Worm (Caenorhabditis elegans) whole organism, L3 larva: Measurements from ENCODE around the gene polh-1.

ENCODE experiments used
- ZK546.5 ChIP-seq: sonication (generic microtip); optimal IDR thresholded peaks from 2 replicates; lab custom pipeline; 2017; ENCODE audit warnings: missing biosample characterization, missing genetic modification characterization
- aly-2 ChIP-seq: fragments of 150-350 bp; optimal IDR thresholded peaks from 2 replicates; lab custom pipeline; 2014; ENCODE audit warnings: missing biosample characterization, missing genetic modification characterization
- ama-1 ChIP-seq: fragments of 150-350 bp; optimal IDR thresholded peaks from 2 replicates; lab custom pipeline; 2018
- ceh-16 ChIP-seq: sonication (generic microtip); optimal IDR thresholded peaks from 2 replicates; lab custom pipeline; 2017; ENCODE audit warnings: missing biosample characterization, missing genetic modification characterization
- ceh-28 ChIP-seq: fragments of 150-350 bp; optimal IDR thresholded peaks from 2 replicates; lab custom pipeline; 2014; ENCODE audit warnings: missing biosample characterization, missing genetic modification reagents, missing genetic modification characterization
- ceh-82 ChIP-seq: fragments of 150-350 bp; optimal IDR thresholded peaks from 2 replicates; lab custom pipeline; 2014; ENCODE audit warnings: missing biosample characterization, missing genetic modification characterization
- ceh-9 ChIP-seq: sonication (generic microtip); optimal IDR thresholded peaks from 2 replicates; lab custom pipeline; 2018; ENCODE audit warnings: missing biosample characterization, missing genetic modification characterization
- daf-12 ChIP-seq: fragments of 150-350 bp; optimal IDR thresholded peaks from 2 replicates; lab custom pipeline; 2014; ENCODE audit warnings: missing biosample characterization, missing genetic modification reagents, missing genetic modification characterization
- egl-5 ChIP-seq: fragments of 150-350 bp; optimal IDR thresholded peaks from 2 replicates; lab custom pipeline; 2017; ENCODE audit warnings: missing biosample characterization, missing genetic modification reagents, missing genetic modification characterization, inconsistent platforms
- elt-1 ChIP-seq: fragments of 150-350 bp; optimal IDR thresholded peaks from 2 replicates; lab custom pipeline; 2014; ENCODE audit warnings: missing biosample characterization, missing genetic modification characterization
- elt-2 ChIP-seq: sonication (generic microtip); optimal IDR thresholded peaks from 2 replicates; lab custom pipeline; 2016; ENCODE audit warnings: missing genetic modification reagents, mild to moderate bottlenecking, missing genetic modification characterization, missing compliant biosample characterization
- elt-3 ChIP-seq, 3 experiments: fragments of 150-350 bp in 1 of 3; sonication (generic microtip) in 2 of 3; optimal IDR thresholded peaks; 2 replicates in 2 of 3; 4 replicates in 1 of 3; lab custom pipeline; 2014 to 2017; ENCODE audit warnings: missing biosample characterization in 3 of 3, missing genetic modification characterization in 3 of 3
- eor-1 ChIP-seq, 2 experiments: fragments of 150-350 bp; optimal IDR thresholded peaks; 2 replicates each; lab custom pipeline; 2014 to 2018; ENCODE audit warnings: missing biosample characterization in 2 of 2, missing genetic modification characterization in 2 of 2
- fkh-10 ChIP-seq: sonication (generic microtip); optimal IDR thresholded peaks from 2 replicates; lab custom pipeline; 2017; ENCODE audit warnings: missing biosample characterization, missing genetic modification reagents, missing genetic modification characterization
- fkh-2 ChIP-seq: fragments of 150-350 bp; optimal IDR thresholded peaks from 2 replicates; lab custom pipeline; 2014; ENCODE audit warnings: missing biosample characterization, missing genetic modification reagents, missing genetic modification characterization
- fos-1 ChIP-seq: fragments of 150-350 bp; optimal IDR thresholded peaks from 2 replicates; lab custom pipeline; 2014; ENCODE audit warnings: missing biosample characterization, missing genetic modification characterization
- hmg-11 ChIP-seq: sonication (generic microtip); optimal IDR thresholded peaks from 2 replicates; lab custom pipeline; 2016; ENCODE audit warnings: missing genetic modification characterization, missing compliant biosample characterization
- jun-1 ChIP-seq: fragments of 150-350 bp; optimal IDR thresholded peaks from 2 replicates; lab custom pipeline; 2014; ENCODE audit warnings: missing biosample characterization, missing genetic modification reagents, missing genetic modification characterization
- lin-39 ChIP-seq: fragments of 150-350 bp; optimal IDR thresholded peaks from 2 replicates; lab custom pipeline; 2018; ENCODE audit warnings: missing biosample characterization, missing genetic modification reagents, missing genetic modification characterization
- lsy-12 ChIP-seq: sonication (generic microtip); optimal IDR thresholded peaks from 2 replicates; lab custom pipeline; 2016; ENCODE audit warnings: mild to moderate bottlenecking, missing genetic modification characterization, missing compliant biosample characterization
- mml-1 ChIP-seq: fragments of 150-350 bp; sonication (generic microtip); optimal IDR thresholded peaks from 3 replicates; lab custom pipeline; 2014; ENCODE audit warnings: missing biosample characterization, missing genetic modification characterization
- nfya-1 ChIP-seq: sonication (generic microtip); optimal IDR thresholded peaks from 2 replicates; lab custom pipeline; 2017; ENCODE audit warnings: missing genetic modification characterization, mild to moderate bottlenecking, missing compliant biosample characterization, antibody characterized with exemption, moderate library complexity; ENCODE audit not compliant: insufficient read depth
- nhr-11 ChIP-seq: fragments of 150-350 bp; optimal IDR thresholded peaks from 2 replicates; lab custom pipeline; 2014; ENCODE audit warnings: missing biosample characterization, missing genetic modification characterization
- nhr-12 ChIP-seq: fragments of 150-350 bp; optimal IDR thresholded peaks from 2 replicates; lab custom pipeline; 2014; ENCODE audit warnings: missing biosample characterization, missing genetic modification characterization
- nhr-23 ChIP-seq: fragments of 150-350 bp; optimal IDR thresholded peaks from 2 replicates; lab custom pipeline; 2014; ENCODE audit warnings: missing biosample characterization, missing genetic modification reagents, missing genetic modification characterization
- nhr-25 ChIP-seq: sonication (generic microtip); optimal IDR thresholded peaks from 2 replicates; lab custom pipeline; 2017; ENCODE audit warnings: missing biosample characterization, missing genetic modification characterization
- nhr-28 ChIP-seq: fragments of 150-350 bp; optimal IDR thresholded peaks from 2 replicates; lab custom pipeline; 2014; ENCODE audit warnings: missing biosample characterization, missing genetic modification characterization
- nhr-43 ChIP-seq: sonication (generic microtip); optimal IDR thresholded peaks from 2 replicates; lab custom pipeline; 2016; ENCODE audit warnings: mild to moderate bottlenecking, missing genetic modification characterization, missing compliant biosample characterization; ENCODE audit not compliant: poor library complexity, severe bottlenecking
- nhr-76 ChIP-seq: fragments of 150-350 bp; sonication (generic microtip); optimal IDR thresholded peaks from 5 replicates; lab custom pipeline; 2014; ENCODE audit warnings: missing biosample characterization, missing genetic modification characterization
- nhr-77 ChIP-seq: fragments of 150-350 bp; optimal IDR thresholded peaks from 2 replicates; lab custom pipeline; 2014; ENCODE audit warnings: missing biosample characterization, missing genetic modification characterization
- pha-4 ChIP-seq: fragments of 150-350 bp; optimal IDR thresholded peaks from 2 replicates; lab custom pipeline; 2014; ENCODE audit warnings: missing biosample characterization, missing genetic modification reagents, missing genetic modification characterization
- pqm-1 ChIP-seq: fragments of 150-350 bp; optimal IDR thresholded peaks from 2 replicates; lab custom pipeline; 2017; ENCODE audit warnings: missing biosample characterization, missing genetic modification characterization, inconsistent platforms
- sea-2 ChIP-seq: fragments of 150-350 bp; sonication (generic microtip); optimal IDR thresholded peaks from 4 replicates; lab custom pipeline; 2014; ENCODE audit warnings: missing biosample characterization, missing genetic modification reagents, missing genetic modification characterization
- skn-1 ChIP-seq: fragments of 150-350 bp; optimal IDR thresholded peaks from 2 replicates; lab custom pipeline; 2014; ENCODE audit warnings: missing biosample characterization, missing genetic modification characterization
- tbx-2 ChIP-seq: sonication (generic microtip); optimal IDR thresholded peaks from 2 replicates; lab custom pipeline; 2016; ENCODE audit warnings: mild to moderate bottlenecking, missing genetic modification characterization, missing compliant biosample characterization
- unc-39 ChIP-seq: sonication (generic microtip); optimal IDR thresholded peaks from 4 replicates; lab custom pipeline; 2017; ENCODE audit warnings: missing biosample characterization, missing genetic modification characterization
- unc-62 ChIP-seq: fragments of 150-350 bp; sonication (generic microtip); optimal IDR thresholded peaks from 4 replicates; lab custom pipeline; 2014; ENCODE audit warnings: missing biosample characterization, missing genetic modification reagents, missing genetic modification characterization
- ztf-4 ChIP-seq: fragments of 150-350 bp; optimal IDR thresholded peaks from 2 replicates; lab custom pipeline; 2014; ENCODE audit warnings: missing biosample characterization, missing genetic modification characterization

Gene polh-1

ce11 chrIII:1981467-1981866 is 31.4 kb upstream of the polh-1 start:
- TF ChIP-seq nhr-23 (no peak), nhr-76 (tag; lab: Kevin White, UChicago) (no peak), egl-5 (no peak), ZK546.5 (tag; lab: Kevin White, UChicago) (no peak), ceh-28 (no peak), ztf-4 (no peak), elt-3 (tag; optimal IDR thresholded peaks at IDR 0.05; lab: Kevin White, UChicago) (no peak), sea-2 (GFP tag; lab: Kevin White, UChicago) (no peak), elt-2 (no peak), aly-2 (tag; lab: Kevin White, UChicago) (no peak), ceh-82 (tag; lab: Kevin White, UChicago) (no peak)

ce11 chrIII:1977424-1977823 is 27.4 kb upstream of the polh-1 start:
- TF ChIP-seq jun-1 (tag; lab: Kevin White, UChicago) (no peak), sea-2 (GFP tag; lab: Kevin White, UChicago) (no peak), pha-4 (no peak), ZK546.5 (tag; lab: Kevin White, UChicago) (no peak), mml-1 (no peak), ceh-16 (tag; lab: Kevin White, UChicago) (no peak), nhr-28 (tag; lab: Kevin White, UChicago) (no peak), ama-1 (lab: Kevin White, UChicago) (no peak), pqm-1 (tag; lab: Kevin White, UChicago) (no peak), ceh-9 (no peak), unc-39 (tag; lab: Kevin White, UChicago) (no peak), ceh-28 (no peak), ztf-4 (no peak)

ce11 chrIII:1976642-1977041 is 26.6 kb upstream of the polh-1 start, which contains the start of gene R155.3:
Gene R155.3 (minus strand): TSS chrIII:1976742.
- no peak for TF ChIP-seq aly-2 (tag; lab: Kevin White, UChicago)
- TF ChIP-seq daf-12 (tag; lab: Kevin White, UChicago) = no peak
- TF ChIP-seq skn-1 (tag; lab: Kevin White, UChicago) = no peak
- TF ChIP-seq fos-1 (tag; lab: Kevin White, UChicago) = no peak
- TF ChIP-seq nhr-28 (tag; lab: Kevin White, UChicago) = no peak
- TF ChIP-seq pqm-1 (tag; lab: Kevin White, UChicago) = no peak
- TF ChIP-seq nhr-43 (tag; lab: Kevin White, UChicago) = no peak
- no peak for TF ChIP-seq nhr-77 (tag; lab: Kevin White, UChicago)
- TF ChIP-seq unc-62 (GFP tag; lab: Kevin White, UChicago) = no peak
- no peak for TF ChIP-seq nfya-1 (tag; lab: Kevin White, UChicago)
- no peak for TF ChIP-seq nhr-76 (tag; lab: Kevin White, UChicago)
- TF ChIP-seq elt-3 (tag; optimal IDR thresholded peaks at IDR 0.05; lab: Kevin White, UChicago) = no peak
- no peak for TF ChIP-seq nhr-11 (tag; lab: Kevin White, UChicago)
- no peak for TF ChIP-seq ztf-4
- no peak for TF ChIP-seq unc-39 (tag; lab: Kevin White, UChicago)
- no peak for TF ChIP-seq ceh-82 (tag; lab: Kevin White, UChicago)
- no peak for TF ChIP-seq nhr-12
- no peak for TF ChIP-seq tbx-2 (tag; lab: Kevin White, UChicago)
- no peak for TF ChIP-seq nhr-25 (tag; lab: Kevin White, UChicago)

DNA sequence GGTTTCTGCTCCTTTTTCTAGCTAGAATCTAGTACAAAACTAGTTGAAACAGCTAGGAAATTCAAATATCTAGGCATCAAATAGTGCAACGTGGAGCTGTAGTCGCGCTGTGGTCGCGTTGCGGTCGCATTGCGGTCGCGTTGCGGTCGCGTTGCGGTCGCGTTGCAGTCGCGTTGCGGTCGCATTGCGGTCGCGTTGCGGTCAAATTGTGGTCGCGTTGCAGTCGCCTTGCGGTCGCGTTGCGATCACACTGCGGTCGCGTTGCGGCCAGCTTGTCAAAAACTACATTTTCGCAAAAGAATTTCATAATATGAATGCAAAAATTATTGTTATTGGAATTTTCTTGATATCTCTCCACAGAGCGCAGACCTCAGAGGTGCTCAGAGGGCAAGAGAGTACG is 25.9 kb upstream of the polh-1 start:
- TF ChIP-seq skn-1 (tag; lab: Kevin White, UChicago) (no peak), egl-5 (no peak), ztf-4 (no peak), lin-39 (tag; lab: Kevin White, UChicago) (no peak), ZK546.5 (tag; lab: Kevin White, UChicago) (no peak), mml-1 (no peak), eor-1 (tag; optimal IDR thresholded peaks at IDR 0.05; lab: Kevin White, UChicago) (no peak), elt-1 (no peak), nhr-43 (tag; lab: Kevin White, UChicago) (no peak), fkh-10 (GFP tag; lab: Kevin White, UChicago) (no peak), jun-1 (tag; lab: Kevin White, UChicago) (no peak), fkh-2 (tag; lab: Kevin White, UChicago) (no peak), lsy-12 (tag; lab: Kevin White, UChicago) (no peak), hmg-11 (tag; lab: Kevin White, UChicago) (no peak)
